Fruit fly (Drosophila melanogaster) whole organism: ENCODE data around the gene CG3213.

Experiments used
- CG8478 ChIP-seq: fragments of >200 bp; optimal IDR thresholded peaks from 2 replicates; lab custom pipeline; 2018; ENCODE audit warnings: inconsistent platforms
- Dll ChIP-seq: fragments of >200 bp; optimal IDR thresholded peaks from 2 replicates; lab custom pipeline; 2017
- EcR ChIP-seq, 2 experiments: fragments of >200 bp; optimal IDR thresholded peaks; 2 replicates each; lab custom pipeline; 2017; ENCODE audit warnings: missing biosample characterization in 2 of 2, missing genetic modification characterization in 2 of 2, missing genetic modification reagents in 2 of 2
- pan ChIP-seq: fragments of >200 bp; optimal IDR thresholded peaks from 2 replicates; lab custom pipeline; 2017
- psq ChIP-seq: fragments of >200 bp; optimal IDR thresholded peaks from 2 replicates; lab custom pipeline; 2017
- usp ChIP-seq: fragments of >200 bp; optimal IDR thresholded peaks from 2 replicates; lab custom pipeline; 2017; ENCODE audit warnings: missing biosample characterization, missing genetic modification characterization, mixed read lengths

Gene CG3213

DNA sequence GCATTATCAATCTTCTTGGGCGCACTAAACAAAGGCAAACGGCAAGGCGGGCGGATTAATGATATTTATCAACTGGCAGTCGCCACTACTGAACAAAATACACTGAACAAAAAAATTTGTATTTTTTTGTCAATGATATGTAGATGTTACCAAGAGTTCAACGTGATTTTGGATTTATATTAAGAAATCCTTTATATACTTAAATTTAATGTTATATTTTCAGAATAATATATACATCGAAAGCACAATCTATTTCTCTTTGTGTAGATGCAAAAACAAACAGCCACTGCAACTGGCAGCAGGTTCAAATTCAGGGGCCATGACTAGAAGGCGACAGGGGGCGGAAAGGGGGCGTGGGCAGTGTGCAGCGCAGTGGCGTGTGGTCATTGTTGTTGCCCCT, 36.7 kb downstream of the CG3213 start:
- TF ChIP-seq pan (lab: Kevin White, UChicago) (no peak), Dll (no peak), CG8478 (lab: Kevin White, UChicago) (no peak), EcR (GFP tag; optimal IDR thresholded peaks at IDR 0.05; lab: Kevin White, UChicago) (no peak), usp (GFP tag; lab: Kevin White, UChicago) (no peak), psq (lab: Kevin White, UChicago) (no peak)

DNA sequence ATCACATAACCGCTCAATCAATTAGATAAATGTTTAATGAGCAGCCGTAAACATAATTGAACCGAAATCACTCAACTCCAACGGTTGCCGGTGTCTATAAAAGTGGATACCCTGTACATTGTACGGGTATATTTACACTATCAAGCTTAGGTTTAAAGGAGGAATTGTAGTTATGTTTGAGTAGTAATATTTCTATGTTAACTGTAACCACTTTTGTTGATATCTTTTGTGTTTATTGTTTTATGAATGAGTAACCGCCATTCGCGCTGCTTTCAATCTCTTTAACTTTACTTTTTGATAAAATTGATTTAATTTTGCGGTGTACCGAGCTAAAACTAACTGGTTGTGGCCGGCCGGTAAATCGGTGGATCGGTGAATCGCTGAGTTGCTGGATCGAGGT, 37.4 kb downstream of the CG3213 start:
- TF ChIP-seq psq (lab: Kevin White, UChicago) (no peak), CG8478 (lab: Kevin White, UChicago) (no peak), Dll (no peak), pan (lab: Kevin White, UChicago) (no peak), usp (GFP tag; lab: Kevin White, UChicago) (no peak), EcR (GFP tag; optimal IDR thresholded peaks at IDR 0.05; lab: Kevin White, UChicago) (no peak)

DNA sequence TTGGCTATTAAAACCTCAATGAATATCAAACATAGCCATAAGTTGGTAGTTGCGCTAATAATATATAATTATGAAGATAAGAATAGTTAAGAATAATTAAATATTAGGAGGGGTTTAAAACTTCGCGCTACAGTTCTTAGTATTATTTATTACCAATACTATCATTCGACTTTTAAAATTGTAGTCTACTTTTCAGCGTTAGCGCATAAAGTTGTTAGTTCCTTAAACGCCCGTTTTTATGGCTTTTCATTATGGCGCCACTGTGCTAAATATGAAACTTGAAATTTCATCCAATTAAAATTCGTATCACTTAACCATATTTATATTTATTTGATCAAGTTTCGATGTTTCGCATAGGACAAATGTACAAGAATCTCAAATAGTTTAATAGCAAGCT, 39.0 kb downstream of the CG3213 start:
- TF ChIP-seq psq (lab: Kevin White, UChicago) (no peak), usp (GFP tag; lab: Kevin White, UChicago) (no peak), pan (lab: Kevin White, UChicago) (no peak), EcR (GFP tag; optimal IDR thresholded peaks at IDR 0.05; lab: Kevin White, UChicago) (no peak), CG8478 (lab: Kevin White, UChicago) (no peak), Dll (no peak)

DNA sequence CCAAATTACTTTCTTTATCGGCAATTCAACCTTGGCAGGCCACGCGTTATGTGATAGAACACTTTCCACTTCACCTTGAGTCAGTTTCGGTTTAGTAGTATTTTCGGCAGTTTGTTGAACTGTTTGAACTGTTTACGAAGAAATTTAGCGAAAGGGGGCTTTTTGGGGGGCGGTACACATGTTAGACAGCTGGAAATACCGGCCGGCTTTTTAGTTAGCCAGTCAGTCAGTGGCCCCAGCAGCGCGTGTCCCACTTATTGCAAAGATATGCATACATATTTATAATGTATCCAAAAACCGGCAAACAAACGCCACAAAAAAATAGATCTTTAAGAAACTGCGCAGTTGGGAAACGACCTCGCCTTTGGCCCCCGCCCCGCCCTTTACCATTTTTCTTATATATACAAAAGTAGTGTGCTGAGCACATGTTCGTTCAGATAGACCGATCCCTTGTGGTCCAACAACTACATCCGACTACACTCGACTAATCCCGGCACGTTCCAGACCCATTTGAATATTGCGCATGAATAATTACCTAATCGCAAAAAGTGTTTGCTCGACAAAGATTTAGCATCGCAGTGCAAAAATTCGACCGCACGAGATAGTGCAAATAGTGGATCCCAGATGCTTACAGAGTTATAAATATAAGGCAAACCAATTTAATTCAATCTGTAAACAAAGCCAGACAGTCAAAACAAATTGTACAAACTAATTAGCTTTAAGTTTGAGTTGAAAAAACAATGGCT, 39.6 kb downstream of the CG3213 start:
- TF ChIP-seq pan (lab: Kevin White, UChicago) (no peak), usp (GFP tag; lab: Kevin White, UChicago) (no peak)

DNA sequence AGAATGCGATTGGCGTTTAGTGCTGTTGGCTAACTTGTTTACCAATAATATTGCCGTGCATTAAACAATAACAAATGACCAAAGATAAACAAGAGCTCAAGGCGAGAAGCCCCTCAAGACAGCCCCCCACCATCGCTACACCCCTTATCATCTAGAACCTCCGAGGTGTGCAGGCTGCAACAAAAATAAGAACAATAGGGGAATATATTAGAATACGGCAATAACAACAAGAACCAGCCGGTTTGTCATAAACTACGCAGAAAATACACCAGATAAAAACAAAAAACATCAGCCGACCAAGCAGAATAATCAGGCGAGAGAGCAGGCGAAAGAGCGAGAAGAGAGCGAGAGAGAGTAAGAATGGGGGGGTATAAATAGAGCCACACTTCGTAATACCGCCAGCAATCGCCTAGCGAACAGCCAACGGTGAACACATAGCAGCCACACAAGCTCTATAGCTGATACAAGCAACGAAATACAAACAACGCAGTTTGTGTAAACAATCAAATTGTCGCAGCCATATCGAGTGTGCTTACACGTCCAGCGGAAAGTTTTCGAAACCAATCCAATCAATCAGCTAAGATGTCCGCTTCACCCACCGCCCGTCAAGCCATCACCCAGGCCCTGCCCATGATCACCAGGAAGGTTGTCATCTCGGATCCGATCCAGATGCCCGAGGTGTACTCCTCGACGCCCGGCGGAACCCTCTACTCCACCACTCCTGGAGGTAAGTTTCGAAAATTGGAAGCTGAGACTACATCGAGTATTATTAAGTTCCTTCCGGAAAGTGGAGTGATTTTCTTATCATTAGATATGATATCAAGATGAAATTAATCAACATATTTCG, 41.2 kb downstream of the CG3213 start, which contains the start of gene Thor:
Thor (plus strand) TSS at position 401 of the 847 bp plus-strand sequence.
- TF ChIP-seq CG8478 (lab: Kevin White, UChicago), result no peak
- peak; percentile 75 for TF ChIP-seq Dll
- no peak for TF ChIP-seq usp (GFP tag; lab: Kevin White, UChicago)

DNA sequence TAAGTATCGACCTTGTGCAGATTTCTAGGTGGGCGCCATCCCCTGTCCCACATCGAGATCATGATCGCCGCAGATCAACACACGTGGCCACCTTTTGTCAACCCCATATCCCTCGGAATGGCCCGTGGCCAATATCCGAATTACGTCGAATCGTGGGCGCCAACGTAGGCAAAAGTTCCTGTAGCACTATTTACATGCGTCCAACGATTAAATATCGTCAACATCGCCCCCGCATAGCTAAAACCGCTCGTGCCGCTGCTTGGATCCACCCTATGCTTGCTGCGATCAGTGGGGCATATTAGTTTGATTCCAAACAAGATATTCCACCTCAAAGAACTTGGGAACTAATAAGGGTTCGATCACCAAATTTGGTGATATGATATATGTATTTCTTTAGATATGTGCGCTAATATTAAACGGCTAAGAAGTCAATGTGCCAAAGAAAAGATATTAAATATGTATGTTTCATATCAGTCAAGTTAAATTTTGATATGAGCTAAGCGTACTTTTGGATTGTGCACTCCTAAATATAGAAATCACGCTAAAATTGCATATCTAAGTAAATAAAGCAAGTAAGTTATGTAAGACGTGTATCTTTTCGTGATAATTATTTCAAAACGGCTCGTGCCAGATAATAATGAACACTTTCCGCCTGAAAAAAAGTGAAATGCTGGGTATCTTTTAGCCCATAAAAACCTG, 42.2 kb downstream of the CG3213 start:
- TF ChIP-seq psq (lab: Kevin White, UChicago), result no peak
- TF ChIP-seq CG8478 (lab: Kevin White, UChicago), result no peak
- no peak for TF ChIP-seq usp (GFP tag; lab: Kevin White, UChicago)
- TF ChIP-seq EcR (GFP tag; optimal IDR thresholded peaks at IDR 0.05; lab: Kevin White, UChicago), result no peak
- peak; percentile 85 for TF ChIP-seq pan (lab: Kevin White, UChicago)
- no peak for TF ChIP-seq Dll

DNA sequence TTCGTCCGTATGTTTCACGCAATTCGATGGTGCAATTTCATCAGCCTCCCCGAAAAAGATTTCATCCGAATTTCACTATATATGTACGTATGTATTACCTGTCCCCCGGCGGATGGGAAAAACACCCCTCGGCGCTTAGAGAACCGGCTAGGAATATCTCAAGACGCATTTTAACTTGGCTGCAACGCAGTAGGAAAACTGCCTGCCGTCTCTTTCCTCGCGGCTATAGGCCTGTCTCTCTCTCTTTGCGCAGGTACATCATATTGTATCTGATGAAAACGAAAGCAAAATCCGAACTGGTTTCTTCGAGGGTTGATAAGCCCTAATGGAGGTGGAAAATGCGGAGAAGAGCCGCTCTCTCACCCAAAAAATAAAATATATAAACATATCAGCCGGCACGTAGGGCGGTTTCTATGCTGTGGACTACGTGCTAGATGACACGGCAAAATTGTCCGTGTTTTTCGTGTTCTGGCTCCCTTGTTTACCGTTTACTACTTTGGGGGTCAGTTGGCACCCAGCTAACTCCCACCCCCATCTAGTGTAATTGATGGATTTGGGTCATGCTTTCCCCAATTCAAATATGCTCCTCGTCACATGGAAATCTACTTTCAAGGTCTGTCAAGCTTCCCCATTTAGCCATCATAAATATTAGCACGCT, 42.9 kb downstream of the CG3213 start:
- TF ChIP-seq usp (GFP tag; lab: Kevin White, UChicago) (no peak), Dll (no peak), EcR (GFP tag; optimal IDR thresholded peaks at IDR 0.05; lab: Kevin White, UChicago) (no peak), pan (lab: Kevin White, UChicago) (no peak), CG8478 (lab: Kevin White, UChicago) (no peak)

DNA sequence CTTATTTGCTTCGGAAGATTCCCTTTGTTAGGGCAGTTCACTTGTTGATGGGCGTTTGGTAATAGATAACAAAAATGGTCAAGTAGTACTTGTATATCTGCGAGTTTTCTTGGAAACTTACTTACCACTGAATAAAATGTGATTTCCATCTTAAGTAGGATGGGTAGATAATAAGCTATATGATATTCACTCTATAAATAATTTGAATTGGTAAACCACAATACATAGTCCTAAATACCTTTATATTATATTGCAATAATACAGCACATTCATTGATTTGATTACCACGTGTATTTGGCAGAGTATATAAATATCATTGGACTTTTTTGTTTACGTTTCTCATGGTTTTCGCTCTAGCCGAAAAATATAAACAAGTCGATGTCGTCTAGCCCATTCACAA, 43.5 kb downstream of the CG3213 start:
- TF ChIP-seq pan (lab: Kevin White, UChicago), result no peak
- no peak for TF ChIP-seq CG8478 (lab: Kevin White, UChicago)
- no peak for TF ChIP-seq usp (GFP tag; lab: Kevin White, UChicago)

DNA sequence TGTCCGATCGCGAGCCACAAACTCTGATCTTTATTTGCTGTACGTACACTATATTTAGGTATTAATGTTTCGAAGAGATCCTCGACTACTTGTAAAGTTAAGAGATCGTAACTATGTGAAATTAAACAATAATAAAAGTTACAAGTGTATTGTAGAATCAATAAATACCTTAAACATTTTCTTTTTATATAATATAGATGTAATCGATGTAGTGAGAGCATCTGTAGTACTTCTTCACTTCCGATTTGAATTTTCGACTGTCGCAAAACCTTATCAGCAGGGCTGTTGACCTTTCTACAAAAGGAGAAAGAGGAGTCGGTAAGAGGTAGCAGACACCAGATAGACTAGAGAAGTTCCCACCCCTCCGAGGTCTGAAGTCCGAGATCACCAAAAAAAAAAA, 44.3 kb downstream of the CG3213 start:
- TF ChIP-seq usp (GFP tag; lab: Kevin White, UChicago), result no peak
- TF ChIP-seq CG8478 (lab: Kevin White, UChicago), result no peak

DNA sequence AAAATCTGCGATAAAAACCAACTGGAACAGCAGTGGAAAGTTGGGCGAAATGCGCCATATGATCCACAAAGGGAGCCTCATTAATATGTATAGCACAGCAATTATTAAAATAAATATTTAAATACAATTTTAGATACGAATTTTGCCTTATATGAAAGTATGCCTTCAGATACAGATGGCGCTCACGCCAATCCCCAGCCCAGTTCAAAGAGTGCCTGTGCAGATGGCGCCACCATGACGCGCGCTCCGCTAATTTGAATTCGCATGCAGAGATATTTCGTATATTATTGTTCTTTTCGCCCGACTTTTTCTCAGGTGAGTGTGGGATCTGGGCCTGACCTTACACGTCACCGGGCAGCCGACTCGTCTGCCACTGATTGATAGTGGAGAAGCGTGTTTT, 47.2 kb downstream of the CG3213 start, which contains the start of gene Pgant4:
Pgant4 (plus strand) TSS at position 362 of the 400 bp plus-strand sequence.
- TF ChIP-seq pan (lab: Kevin White, UChicago) (no peak), usp (GFP tag; lab: Kevin White, UChicago) (no peak)

DNA sequence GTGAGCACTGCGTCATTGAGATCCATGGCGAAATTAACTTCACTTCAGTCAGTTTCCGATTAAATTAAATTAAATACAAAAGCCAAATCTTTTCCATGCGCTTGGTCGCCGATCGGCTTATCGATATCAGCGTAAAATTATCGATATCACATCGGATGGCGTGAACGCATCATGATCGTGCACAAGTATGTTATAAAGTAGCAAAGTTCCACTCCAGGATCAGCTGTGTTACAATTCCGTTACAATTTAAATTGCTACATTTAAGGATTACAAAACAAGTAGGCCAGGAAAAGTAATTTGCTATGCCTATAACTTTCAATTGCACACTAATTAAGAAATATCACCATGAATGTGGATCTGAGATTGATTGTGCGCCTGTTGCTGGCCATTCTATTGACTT, 49.6 kb downstream of the CG3213 start, which contains the start of the genes Pif1 and CG31776:
Pif1 (minus strand) TSS at position 136 of the 400 bp plus-strand sequence.
CG31776 (plus strand) TSS at position 314 of the 400 bp plus-strand sequence.
- TF ChIP-seq Dll, result no peak
- no peak for TF ChIP-seq CG8478 (lab: Kevin White, UChicago)
- no peak for TF ChIP-seq usp (GFP tag; lab: Kevin White, UChicago)
- no peak for TF ChIP-seq psq (lab: Kevin White, UChicago)
- no peak for TF ChIP-seq EcR (GFP tag; optimal IDR thresholded peaks at IDR 0.05; lab: Kevin White, UChicago)
- no peak for TF ChIP-seq pan (lab: Kevin White, UChicago)
